Worm (Caenorhabditis elegans): Measurements from ENCODE around the gene H18N23.2.

Gene H18N23.2

ce11 chrX:17630888-17631287 is 9.8 kb downstream of the H18N23.2 start (continued):
- no peak for TF ChIP-seq dmd-4 (tag; optimal IDR thresholded peaks at IDR 0.05)

DNA sequence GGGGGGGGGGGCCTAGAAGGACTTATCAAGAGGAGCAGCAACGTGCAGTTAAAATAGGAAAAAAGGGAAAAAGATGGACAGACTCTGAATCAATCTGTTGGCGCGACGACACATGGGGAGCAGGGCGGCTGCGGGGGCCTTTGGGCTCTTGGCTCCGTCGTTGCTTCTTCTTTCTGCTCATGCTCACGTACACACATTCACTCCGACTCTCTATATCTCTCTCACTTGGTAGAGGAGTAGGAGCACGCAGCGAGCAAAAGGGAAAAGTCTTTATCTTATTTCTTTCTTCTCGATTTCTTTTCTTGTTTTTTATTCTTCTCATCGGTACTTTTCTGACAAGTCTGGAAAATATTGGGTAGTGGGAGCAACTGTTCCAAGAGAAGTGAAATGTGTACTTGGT is 12.3 kb downstream of the H18N23.2 start:
- TF ChIP-seq sem-4 (tag; optimal IDR thresholded peaks at IDR 0.05): no peak
- no peak for TF ChIP-seq nhr-25 (tag; optimal IDR thresholded peaks at IDR 0.05)
- TF ChIP-seq zag-1 (tag; optimal IDR thresholded peaks at IDR 0.05): peak; percentile 65
- peak; percentile 33 for TF ChIP-seq ztf-4 (tag; optimal IDR thresholded peaks at IDR 0.05)
- peak; percentile 20 to 42 for TF ChIP-seq mdl-1 (tag; optimal IDR thresholded peaks at IDR 0.05)
- TF ChIP-seq nhr-23 (tag; optimal IDR thresholded peaks at IDR 0.05): no peak
- TF ChIP-seq unc-39 (tag; optimal IDR thresholded peaks at IDR 0.05): no peak
- TF ChIP-seq ztf-1 (GFP tag; conservative IDR thresholded peaks at IDR 0.05): no peak
- peak; percentile 66 for TF ChIP-seq nhr-129 (tag; optimal IDR thresholded peaks at IDR 0.05)
- TF ChIP-seq dmd-4 (tag; optimal IDR thresholded peaks at IDR 0.05): no peak
- peak in 1 of 2 experiments; percentile 31 for TF ChIP-seq lsy-2 (tag; optimal IDR thresholded peaks at IDR 0.05)
- no peak for TF ChIP-seq nhr-21 (tag; optimal IDR thresholded peaks at IDR 0.05)
- no peak for TF ChIP-seq elt-1 (tag; optimal IDR thresholded peaks at IDR 0.05)
- TF ChIP-seq Y55F3AM.14 (GFP tag; optimal IDR thresholded peaks at IDR 0.05): no peak
- no peak for TF ChIP-seq ZK546.5 (tag; optimal IDR thresholded peaks at IDR 0.05)
- TF ChIP-seq F13H6.1 (tag; optimal IDR thresholded peaks at IDR 0.05): peak; percentile 63
- no peak for TF ChIP-seq nhr-10 (tag; optimal IDR thresholded peaks at IDR 0.05)
- no peak for TF ChIP-seq alr-1 (tag; optimal IDR thresholded peaks at IDR 0.05)
- peak; percentile 52 for TF ChIP-seq sma-9 (GFP tag; optimal IDR thresholded peaks at IDR 0.05)
- TF ChIP-seq sma-9 (tag; optimal IDR thresholded peaks at IDR 0.05): no peak
- peak; percentile 29 for TF ChIP-seq lin-11 (tag; optimal IDR thresholded peaks at IDR 0.05)
- TF ChIP-seq ceh-16 (tag; optimal IDR thresholded peaks at IDR 0.05): no peak
- no peak for TF ChIP-seq snpc-4 (tag; optimal IDR thresholded peaks at IDR 0.05)
- peak; percentile 65 for TF ChIP-seq unc-55 (GFP tag; optimal IDR thresholded peaks at IDR 0.05)
- no peak for TF ChIP-seq ama-1 (optimal IDR thresholded peaks at IDR 0.05)
- peak; percentile 15 for TF ChIP-seq crh-2 (tag; optimal IDR thresholded peaks at IDR 0.05)
- TF ChIP-seq C34F6.9 (tag; optimal IDR thresholded peaks at IDR 0.05): peak; percentile 70
- TF ChIP-seq skn-1 (tag; optimal IDR thresholded peaks at IDR 0.05): no peak
- TF ChIP-seq nhr-237 (tag; optimal IDR thresholded peaks at IDR 0.05): no peak
- no peak for TF ChIP-seq gmeb-1 (tag; optimal IDR thresholded peaks at IDR 0.05)
- peak; percentile 51 for TF ChIP-seq mab-5 (tag; optimal IDR thresholded peaks at IDR 0.05)

- no peak for TF ChIP-seq fos-1 (tag; optimal IDR thresholded peaks at IDR 0.05)
- TF ChIP-seq mdl-1 (tag; optimal IDR thresholded peaks at IDR 0.05): no peak
- no peak for TF ChIP-seq dmd-4 (tag; optimal IDR thresholded peaks at IDR 0.05)
- TF ChIP-seq aly-2 (tag; optimal IDR thresholded peaks at IDR 0.05): no peak
- no peak for TF ChIP-seq mab-5 (tag; optimal IDR thresholded peaks at IDR 0.05)
- no peak for TF ChIP-seq egl-27 (tag; optimal IDR thresholded peaks at IDR 0.05)
- no peak for TF ChIP-seq lin-13 (GFP tag; optimal IDR thresholded peaks at IDR 0.05)
- TF ChIP-seq nhr-10 (tag; optimal IDR thresholded peaks at IDR 0.05): no peak
- TF ChIP-seq F13H6.1 (tag; optimal IDR thresholded peaks at IDR 0.05): no peak
- no peak for TF ChIP-seq ceh-16 (tag; optimal IDR thresholded peaks at IDR 0.05)
Measured at ce11 chrX:17627923-17628322, 12.7 kb downstream of the H18N23.2 start.

DNA sequence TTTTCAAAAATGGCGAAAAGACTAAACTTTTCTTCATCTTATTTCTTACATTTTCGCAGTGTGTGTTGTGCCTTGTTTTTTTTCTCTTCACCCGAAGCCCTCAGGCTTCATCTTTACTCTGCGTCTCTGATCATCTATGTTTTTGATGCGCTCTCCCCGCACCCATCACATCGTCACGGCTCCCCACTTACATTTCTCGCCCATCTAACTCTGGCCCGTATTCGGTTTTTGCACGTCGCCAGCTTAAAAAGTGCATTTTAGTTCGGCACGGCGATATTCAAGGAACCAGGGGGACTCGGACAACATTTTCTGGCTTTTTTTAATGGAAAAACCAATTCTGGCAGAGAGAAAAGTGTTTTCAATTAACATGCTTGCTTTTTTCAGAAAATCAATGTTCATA is 13.3 kb downstream of the H18N23.2 start:
- TF ChIP-seq C34F6.9 (tag; optimal IDR thresholded peaks at IDR 0.05) (peak; percentile 62), nhr-11 (tag; optimal IDR thresholded peaks at IDR 0.05) (no peak), nhr-10 (tag; optimal IDR thresholded peaks at IDR 0.05) (no peak), lsy-2 (tag; optimal IDR thresholded peaks at IDR 0.05) (peak in 1 of 2 experiments; percentile 41), sem-4 (tag; optimal IDR thresholded peaks at IDR 0.05) (peak; percentile 20), nhr-23 (tag; optimal IDR thresholded peaks at IDR 0.05) (no peak), nhr-6 (tag; optimal IDR thresholded peaks at IDR 0.05) (no peak), ZK546.5 (tag; optimal IDR thresholded peaks at IDR 0.05) (no peak), sma-3 (GFP tag; optimal IDR thresholded peaks at IDR 0.05) (no peak), elt-3 (tag; optimal IDR thresholded peaks at IDR 0.05) (no peak), gmeb-1 (tag; optimal IDR thresholded peaks at IDR 0.05) (no peak), zag-1 (tag; optimal IDR thresholded peaks at IDR 0.05) (peak; percentile 63), mab-5 (tag; optimal IDR thresholded peaks at IDR 0.05) (peak; percentile 10), mdl-1 (tag; optimal IDR thresholded peaks at IDR 0.05) (peak in 1 of 2 experiments; percentile 41), ceh-82 (tag; optimal IDR thresholded peaks at IDR 0.05) (no peak), nhr-77 (tag; optimal IDR thresholded peaks at IDR 0.05) (no peak), F13H6.1 (tag; optimal IDR thresholded peaks at IDR 0.05) (peak; percentile 61), skn-1 (tag; optimal IDR thresholded peaks at IDR 0.05) (no peak), aly-2 (tag; optimal IDR thresholded peaks at IDR 0.05) (no peak), ztf-11 (tag; optimal IDR thresholded peaks at IDR 0.05) (no peak), R02D3.7 (tag; optimal IDR thresholded peaks at IDR 0.05) (no peak), mbf-1 (tag; optimal IDR thresholded peaks at IDR 0.05) (no peak), nhr-25 (tag; optimal IDR thresholded peaks at IDR 0.05) (no peak), ztf-1 (GFP tag; conservative IDR thresholded peaks at IDR 0.05) (no peak), unc-55 (GFP tag; optimal IDR thresholded peaks at IDR 0.05) (peak; percentile 52), blmp-1 (tag; optimal IDR thresholded peaks at IDR 0.05; ENCODE audit: insufficient read depth) (no peak), lin-11 (tag; optimal IDR thresholded peaks at IDR 0.05) (no peak), unc-62 (GFP tag; optimal IDR thresholded peaks at IDR 0.05) (no peak), snpc-4 (tag; optimal IDR thresholded peaks at IDR 0.05) (peak; percentile 16), ama-1 (optimal IDR thresholded peaks at IDR 0.05) (peak; percentile 16), peb-1 (tag; optimal IDR thresholded peaks at IDR 0.05) (no peak), sma-9 (GFP tag; optimal IDR thresholded peaks at IDR 0.05) (peak; percentile 39), sma-9 (tag; optimal IDR thresholded peaks at IDR 0.05) (no peak)

All from whole organism, L2 larva.